Worm (Caenorhabditis elegans) whole organism, L4 larva: ENCODE data around the gene gck-1.
A peak's percentile ranks its signal among the peaks of the same experiment; 100 is the strongest.

Source experiments
- D1046.2 ChIP-seq: fragments of 200-800 bp; sonication (Bioruptor generic); IDR thresholded peaks from 2 replicates; pipeline ENCODE4 v1.3.6; 2022; ENCODE audit warnings: missing genetic modification characterization, missing compliant biosample characterization
- Y5F2A.4 ChIP-seq: fragments of 200-800 bp; sonication (Bioruptor generic); optimal IDR thresholded peaks from 2 replicates; lab custom pipeline; 2018; ENCODE audit warnings: mild to moderate bottlenecking, missing genetic modification characterization, missing compliant biosample characterization
- ZK337.2 ChIP-seq: fragments of 200-800 bp; sonication (Bioruptor generic); IDR thresholded peaks from 2 replicates; pipeline ENCODE4 v1.3.6; 2022; ENCODE audit warnings: missing genetic modification reagents, missing genetic modification characterization, missing compliant biosample characterization
- aha-1 ChIP-seq: fragments of 150-350 bp; peaks from one replicate; lab custom pipeline; 2014; ENCODE audit warnings: missing biosample characterization, missing genetic modification characterization
- ama-1 ChIP-seq: fragments of 150-350 bp; optimal IDR thresholded peaks from 2 replicates; lab custom pipeline; 2014; ENCODE audit warnings: inconsistent platforms, mixed read lengths
- arid-1 ChIP-seq: fragments of 200-800 bp; sonication (Bioruptor generic); conservative IDR thresholded peaks from 2 replicates; pipeline ENCODE4 v1.3.6; 2022; ENCODE audit warnings: missing genetic modification reagents, missing genetic modification characterization, missing compliant biosample characterization
- ceh-20 ChIP-seq: fragments of 200-800 bp; sonication (Bioruptor generic); IDR thresholded peaks from 2 replicates; pipeline ENCODE4 v1.3.6; 2022; ENCODE audit warnings: missing genetic modification reagents, missing genetic modification characterization, missing compliant biosample characterization
- ceh-44 ChIP-seq: fragments of 200-800 bp; sonication (Bioruptor generic); IDR thresholded peaks from 2 replicates; pipeline ENCODE4 v1.3.6; 2022; ENCODE audit warnings: missing genetic modification reagents, missing genetic modification characterization, missing compliant biosample characterization
- ceh-62 ChIP-seq: sonication (generic microtip); optimal IDR thresholded peaks from 2 replicates; lab custom pipeline; 2017; ENCODE audit warnings: missing biosample characterization, missing genetic modification characterization
- ces-1 ChIP-seq: fragments of 150-350 bp; sonication (generic microtip); optimal IDR thresholded peaks from 4 replicates; lab custom pipeline; 2014; ENCODE audit warnings: missing biosample characterization, missing genetic modification reagents, missing genetic modification characterization
- ctbp-1 ChIP-seq: fragments of 200-800 bp; sonication (Bioruptor generic); IDR thresholded peaks from 2 replicates; pipeline ENCODE4 v1.3.6; 2022; ENCODE audit warnings: missing genetic modification reagents, missing genetic modification characterization, missing compliant biosample characterization
- daf-16 ChIP-seq, 3 experiments: sonication (generic microtip); optimal IDR thresholded peaks; 2 replicates each; lab custom pipeline; 2016 to 2017; ENCODE audit warnings: missing genetic modification characterization in 3 of 3, missing genetic modification reagents in 3 of 3, mild to moderate bottlenecking in 2 of 3, missing compliant biosample characterization in 2 of 3, missing biosample characterization in 1 of 3, moderate library complexity in 1 of 3
- daf-19 ChIP-seq: fragments of 200-800 bp; sonication (Bioruptor generic); conservative IDR thresholded peaks from 2 replicates; pipeline ENCODE4 v1.3.6; 2022; ENCODE audit warnings: missing genetic modification characterization, missing compliant biosample characterization
- daf-8 ChIP-seq: fragments of 200-800 bp; sonication (Bioruptor generic); IDR thresholded peaks from 2 replicates; pipeline ENCODE4 v1.3.6; 2022; ENCODE audit warnings: missing genetic modification characterization, missing compliant biosample characterization
- dmd-6 ChIP-seq: fragments of 200-800 bp; sonication (Bioruptor generic); IDR thresholded peaks from 2 replicates; pipeline ENCODE4 v1.3.6; 2022; ENCODE audit warnings: missing genetic modification reagents, missing genetic modification characterization, missing compliant biosample characterization
- dmd-8 ChIP-seq: fragments of 200-800 bp; sonication (Bioruptor generic); IDR thresholded peaks from 2 replicates; pipeline ENCODE4 v1.3.6; 2022; ENCODE audit warnings: missing genetic modification characterization, missing compliant biosample characterization
- dmd-9 ChIP-seq: fragments of 200-800 bp; sonication (Bioruptor generic); IDR thresholded peaks from 2 replicates; pipeline ENCODE4 v1.3.6; 2022; ENCODE audit warnings: missing genetic modification reagents, missing genetic modification characterization, missing compliant biosample characterization
- dpl-1 ChIP-seq: fragments of 150-350 bp; optimal IDR thresholded peaks from 2 replicates; lab custom pipeline; 2014; ENCODE audit warnings: missing biosample characterization, missing genetic modification reagents, missing genetic modification characterization
- duxl-1 ChIP-seq: sonication (generic microtip); optimal IDR thresholded peaks from 2 replicates; lab custom pipeline; 2016; ENCODE audit warnings: mild to moderate bottlenecking, missing genetic modification characterization, moderate library complexity, missing compliant biosample characterization; ENCODE audit not compliant: poor library complexity
- fkh-10 ChIP-seq: fragments of 150-350 bp; optimal IDR thresholded peaks from 2 replicates; lab custom pipeline; 2014; ENCODE audit warnings: missing biosample characterization, missing genetic modification reagents, missing genetic modification characterization
- hlh-11 ChIP-seq: fragments of 200-800 bp; sonication (Bioruptor generic); optimal IDR thresholded peaks from 2 replicates; lab custom pipeline; 2018; ENCODE audit warnings: mild to moderate bottlenecking, missing genetic modification characterization, missing compliant biosample characterization
- hlh-30 ChIP-seq: sonication (generic microtip); optimal IDR thresholded peaks from 2 replicates; lab custom pipeline; 2017; ENCODE audit warnings: antibody characterized with exemption, mild to moderate bottlenecking, missing genetic modification characterization, missing compliant biosample characterization; ENCODE audit not compliant: insufficient read depth
- hmg-1.1 ChIP-seq: fragments of 200-800 bp; sonication (Bioruptor generic); IDR thresholded peaks from 2 replicates; pipeline ENCODE4 v1.3.6; 2022; ENCODE audit warnings: missing genetic modification reagents, missing genetic modification characterization, missing compliant biosample characterization
- lin-38 ChIP-seq: fragments of 200-800 bp; sonication (Bioruptor generic); IDR thresholded peaks from 2 replicates; pipeline ENCODE4 v1.3.6; 2022; ENCODE audit warnings: missing genetic modification reagents, missing genetic modification characterization, missing compliant biosample characterization
- lir-3 ChIP-seq: sonication (generic microtip); optimal IDR thresholded peaks from 2 replicates; lab custom pipeline; 2016; ENCODE audit warnings: mild to moderate bottlenecking, missing genetic modification characterization, missing compliant biosample characterization
- lsy-2 ChIP-seq, 2 experiments: fragments of 150-350 bp in 1 of 2; sonication (generic microtip) in 1 of 2; optimal IDR thresholded peaks; 2 replicates each; lab custom pipeline; 2014 to 2017; ENCODE audit warnings: missing biosample characterization in 2 of 2, missing genetic modification characterization in 2 of 2
- madf-5 ChIP-seq, 2 experiments: fragments of 200-800 bp; sonication (Bioruptor generic); IDR thresholded peaks; 2 replicates each; pipeline ENCODE4 v1.3.6; 2022; ENCODE audit warnings: missing compliant biosample characterization in 2 of 2, missing genetic modification characterization in 2 of 2
- mdt-29 ChIP-seq: fragments of 200-800 bp; sonication (Bioruptor generic); IDR thresholded peaks from 2 replicates; pipeline ENCODE4 v1.3.6; 2022; ENCODE audit warnings: missing genetic modification reagents, missing genetic modification characterization, missing compliant biosample characterization
- mep-1 ChIP-seq: fragments of 150-350 bp; sonication (generic microtip); optimal IDR thresholded peaks from 3 replicates; lab custom pipeline; 2014; ENCODE audit warnings: missing biosample characterization, missing genetic modification characterization
- mes-2 ChIP-seq: sonication (generic microtip); optimal IDR thresholded peaks from 2 replicates; lab custom pipeline; 2016; ENCODE audit warnings: missing genotype, mild to moderate bottlenecking, missing genetic modification characterization, missing compliant biosample characterization; ENCODE audit not compliant: poor library complexity, severe bottlenecking
- mxl-3 ChIP-seq: fragments of 200-800 bp; sonication (Bioruptor generic); optimal IDR thresholded peaks from 2 replicates; lab custom pipeline; 2018; ENCODE audit warnings: mild to moderate bottlenecking, missing genetic modification characterization, missing compliant biosample characterization
- nhr-10 ChIP-seq: fragments of 150-350 bp; optimal IDR thresholded peaks from 2 replicates; lab custom pipeline; 2014; ENCODE audit warnings: missing biosample characterization, missing genetic modification characterization
- nhr-102 ChIP-seq: sonication (generic microtip); optimal IDR thresholded peaks from 2 replicates; lab custom pipeline; 2016; ENCODE audit warnings: mild to moderate bottlenecking, missing genetic modification characterization, moderate library complexity, missing compliant biosample characterization
- nhr-111 ChIP-seq: fragments of 200-800 bp; sonication (Bioruptor generic); optimal IDR thresholded peaks from 2 replicates; lab custom pipeline; 2018; ENCODE audit warnings: mild to moderate bottlenecking, missing genetic modification characterization, missing compliant biosample characterization
- nhr-25 ChIP-seq: sonication (generic microtip); optimal IDR thresholded peaks from 2 replicates; lab custom pipeline; 2017; ENCODE audit warnings: missing genetic modification characterization, mild to moderate bottlenecking, missing compliant biosample characterization, antibody characterized with exemption, moderate library complexity, borderline replicate concordance; ENCODE audit not compliant: insufficient read depth
- nhr-28 ChIP-seq: fragments of 150-350 bp; optimal IDR thresholded peaks from 2 replicates; lab custom pipeline; 2014; ENCODE audit warnings: missing biosample characterization, missing genetic modification characterization
- nhr-76 ChIP-seq: fragments of 150-350 bp; optimal IDR thresholded peaks from 2 replicates; lab custom pipeline; 2014; ENCODE audit warnings: missing biosample characterization, missing genetic modification characterization
- nhr-77 ChIP-seq: fragments of 150-350 bp; optimal IDR thresholded peaks from 2 replicates; lab custom pipeline; 2014; ENCODE audit warnings: missing biosample characterization, missing genetic modification characterization
- pqm-1 ChIP-seq: sonication (generic microtip); optimal IDR thresholded peaks from 2 replicates; lab custom pipeline; 2017; ENCODE audit warnings: missing biosample characterization, missing genetic modification characterization
- rbr-2 ChIP-seq: sonication (generic microtip); optimal IDR thresholded peaks from 2 replicates; lab custom pipeline; 2016; ENCODE audit warnings: missing genotype, missing genetic modification characterization, missing compliant biosample characterization
- tag-97 ChIP-seq: fragments of 200-800 bp; sonication (Bioruptor generic); IDR thresholded peaks from 2 replicates; pipeline ENCODE4 v1.3.6; 2022; ENCODE audit warnings: missing genetic modification characterization, missing compliant biosample characterization
- unc-62 ChIP-seq, 3 experiments: fragments of 150-350 bp in 1 of 3; sonication (generic microtip); optimal IDR thresholded peaks in 2 of 3; peaks in 1 of 3; 1 replicate in 1 of 3; 2 replicates in 2 of 3; lab custom pipeline; 2014 to 2017; ENCODE audit warnings: missing biosample characterization in 3 of 3, missing genetic modification characterization in 3 of 3, missing genetic modification reagents in 3 of 3, missing genotype in 1 of 3
- zfp-3 ChIP-seq: fragments of 200-800 bp; sonication (Bioruptor generic); conservative IDR thresholded peaks from 2 replicates; pipeline ENCODE4 v1.3.6; 2022; ENCODE audit warnings: missing genetic modification reagents, missing genetic modification characterization, missing compliant biosample characterization
- ztf-11 ChIP-seq: fragments of 150-350 bp; optimal IDR thresholded peaks from 2 replicates; lab custom pipeline; 2014; ENCODE audit warnings: missing biosample characterization, missing genetic modification characterization
- ztf-7 ChIP-seq: fragments of 150-350 bp; optimal IDR thresholded peaks from 2 replicates; lab custom pipeline; 2014; ENCODE audit warnings: missing biosample characterization, missing genetic modification characterization

Gene gck-1

DNA sequence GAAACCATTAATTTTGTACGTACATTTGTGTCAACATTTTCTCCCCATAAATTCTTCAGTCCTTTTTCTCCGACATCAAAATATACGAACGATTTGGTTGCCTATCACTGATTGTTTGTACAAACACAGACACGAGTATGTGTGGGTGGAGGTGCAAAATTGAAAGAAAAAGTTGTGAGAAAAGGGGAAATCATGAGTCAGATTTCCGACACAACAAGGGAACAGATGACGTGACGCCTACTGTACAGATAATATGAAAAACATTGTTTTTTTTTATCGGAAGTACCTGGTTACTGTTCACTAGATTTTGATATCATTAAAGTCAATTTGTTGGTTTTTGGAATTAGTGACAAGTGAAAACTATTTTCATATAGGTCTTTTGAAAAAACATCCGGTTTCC, 13.3 kb upstream of the gck-1 start:
- TF ChIP-seq daf-16 (GFP tag; optimal IDR thresholded peaks at IDR 0.05; lab: Kevin White, UChicago) (no peak), daf-16 (tag; optimal IDR thresholded peaks at IDR 0.05; lab: Kevin White, UChicago) (peak; percentile 35), dmd-8 (GFP tag; lab: Robert Waterston, UW) (no peak), nhr-111 (GFP tag; lab: Kevin White, UChicago) (no peak), nhr-76 (tag; lab: Kevin White, UChicago) (no peak), nhr-77 (tag; lab: Kevin White, UChicago) (no peak), ztf-7 (tag; lab: Kevin White, UChicago) (no peak), hlh-30 (tag; lab: Kevin White, UChicago) (peak; percentile 47)

DNA sequence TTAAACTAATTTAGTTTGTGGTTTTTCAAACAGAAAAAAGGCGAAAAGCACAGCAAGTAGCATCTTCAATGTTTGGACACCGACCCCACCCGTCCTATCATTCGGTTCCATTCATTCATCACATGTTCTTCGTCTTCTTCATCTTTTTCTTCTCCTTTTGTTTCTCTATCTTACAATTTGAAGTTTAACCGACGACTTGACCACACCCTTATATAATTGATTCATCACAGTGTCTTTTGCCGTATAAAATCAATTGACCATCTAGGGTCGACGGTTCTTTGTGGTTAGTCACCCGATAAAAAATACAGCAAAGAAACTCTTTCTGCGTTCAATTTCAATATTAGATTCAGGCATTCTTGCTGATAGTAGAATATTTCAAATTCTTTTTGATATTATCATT, 12.5 kb upstream of the gck-1 start:
- TF ChIP-seq Y5F2A.4, result no peak
- TF ChIP-seq mep-1 (tag; lab: Kevin White, UChicago), result peak; percentile 56
- no peak for TF ChIP-seq tag-97
- TF ChIP-seq nhr-28 (tag; lab: Kevin White, UChicago), result peak; percentile 73
- TF ChIP-seq dmd-6 (GFP tag; lab: Robert Waterston, UW), result peak; percentile 24; the same call in 1 of the 2 replicates
- no peak for TF ChIP-seq daf-19 (GFP tag; lab: Robert Waterston, UW)
- TF ChIP-seq lin-38, result 0 out of 2 replicates have a peak, but pooled peaks have one; percentile 4
- peak; percentile 56 for TF ChIP-seq ama-1 (lab: Kevin White, UChicago)
- no peak for TF ChIP-seq dmd-9 (GFP tag; lab: Robert Waterston, UW)
- peak; percentile 73 for TF ChIP-seq hlh-30 (tag; lab: Kevin White, UChicago)
- TF ChIP-seq mes-2, result peak; percentile 26
- no peak for TF ChIP-seq D1046.2 (GFP tag; lab: Robert Waterston, UW)
- peak in 1 of 2 experiments; percentile 75 for TF ChIP-seq unc-62 (GFP tag; optimal IDR thresholded peaks at IDR 0.05 in 1 of 2; lab: Kevin White, UChicago)
- no peak for TF ChIP-seq unc-62 (tag; optimal IDR thresholded peaks at IDR 0.05; lab: Kevin White, UChicago)
- TF ChIP-seq aha-1 (tag; lab: Kevin White, UChicago), result peak; percentile 55
- peak; percentile 23 for TF ChIP-seq mxl-3
- TF ChIP-seq hlh-11 (tag; lab: Kevin White, UChicago), result peak; percentile 67
- peak; percentile 57 for TF ChIP-seq pqm-1

DNA sequence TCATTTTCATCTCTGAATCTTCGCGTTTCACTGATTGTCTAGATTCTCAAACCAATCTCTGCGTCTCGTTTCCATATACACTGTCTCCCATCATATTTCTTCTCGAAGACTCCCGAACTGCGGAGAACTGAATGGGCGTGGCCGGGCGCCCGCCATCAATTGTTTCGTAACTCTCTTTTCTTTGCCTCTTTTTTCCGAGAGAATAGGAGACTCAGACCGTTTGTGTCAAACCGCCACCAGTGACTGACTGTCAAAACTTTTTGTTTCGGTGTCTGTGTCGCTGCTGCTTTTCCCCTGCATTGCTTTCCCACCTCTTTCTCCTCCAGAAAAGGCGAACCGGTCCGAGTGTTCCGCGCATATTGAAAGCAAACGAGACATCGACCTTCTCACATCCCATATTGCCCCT, 11.4 kb upstream of the gck-1 start, which contains the start of gene unc-23:
TSS of gene unc-23 (plus strand) at position 176 of the 406 bp plus-strand sequence.
- peak; percentile 35 for TF ChIP-seq rbr-2 (tag; lab: Kevin White, UChicago)
- TF ChIP-seq ama-1 (lab: Kevin White, UChicago), result peak; percentile 65
- TF ChIP-seq ctbp-1, result peak; percentile 69
- peak; percentile 77 to 96 for TF ChIP-seq daf-16 (GFP tag; optimal IDR thresholded peaks at IDR 0.05; lab: Kevin White, UChicago)
- TF ChIP-seq daf-16 (tag; optimal IDR thresholded peaks at IDR 0.05; lab: Kevin White, UChicago), result peak; percentile 78
- TF ChIP-seq mdt-29 (GFP tag; lab: Robert Waterston, UW), result peak; percentile 99
- peak; percentile 30 for TF ChIP-seq duxl-1 (tag; lab: Kevin White, UChicago)
- peak; percentile 49 for TF ChIP-seq dpl-1 (GFP tag; lab: Kevin White, UChicago)
- TF ChIP-seq mep-1 (tag; lab: Kevin White, UChicago), result peak; percentile 84
- peak; percentile 83 for TF ChIP-seq nhr-102 (tag; lab: Kevin White, UChicago)
- TF ChIP-seq lir-3 (tag; lab: Kevin White, UChicago), result no peak
- TF ChIP-seq nhr-10 (tag; lab: Kevin White, UChicago), result peak; percentile 77
- TF ChIP-seq aha-1 (tag; lab: Kevin White, UChicago), result peak; percentile 86
- no peak for TF ChIP-seq ces-1
- TF ChIP-seq ZK337.2 (GFP tag; lab: Robert Waterston, UW), result no peak
- TF ChIP-seq nhr-25, result peak; percentile 88
- TF ChIP-seq ceh-20, result peak; percentile 76; the same call in 1 of the 2 replicates
- TF ChIP-seq hmg-1.1 (GFP tag; lab: Robert Waterston, UW), result peak; percentile 74
- TF ChIP-seq tag-97, result no peak
- TF ChIP-seq hlh-30 (tag; lab: Kevin White, UChicago), result peak; percentile 72
- no peak for TF ChIP-seq ztf-11 (tag; lab: Kevin White, UChicago)
- peak; percentile 97 for TF ChIP-seq hlh-11 (tag; lab: Kevin White, UChicago)
- no peak for TF ChIP-seq daf-8 (GFP tag; lab: Robert Waterston, UW)
- no peak for TF ChIP-seq ceh-62 (tag; lab: Kevin White, UChicago)
- peak; percentile 45; the same call in 1 of the 2 replicates for TF ChIP-seq arid-1 (GFP tag; lab: Robert Waterston, UW)
- peak; percentile 94 for TF ChIP-seq dmd-6 (GFP tag; lab: Robert Waterston, UW)
- TF ChIP-seq fkh-10 (GFP tag; lab: Kevin White, UChicago), result no peak
- TF ChIP-seq madf-5 (GFP tag; IDR thresholded peaks at IDR 0.05; lab: Robert Waterston, UW), result 0 out of 4 replicates have a peak, but pooled peaks of 1 of the 2 experiments have one; percentile 65
- peak; percentile 93 for TF ChIP-seq zfp-3 (GFP tag; lab: Robert Waterston, UW)
- peak in 1 of 2 experiments; percentile 71 for TF ChIP-seq lsy-2 (tag; optimal IDR thresholded peaks at IDR 0.05; lab: Kevin White, UChicago)
- TF ChIP-seq ceh-44, result no peak
- TF ChIP-seq nhr-111 (GFP tag; lab: Kevin White, UChicago), result no peak
